Worm (Caenorhabditis elegans): ENCODE measurements around the gene ZK381.2.

Gene ZK381.2

ce11 chrIV:6954682-6955081 lies 10.6 kb upstream of the ZK381.2 start:
- peak; percentile 13 for TF ChIP-seq lin-15B (tag; optimal IDR thresholded peaks at IDR 0.05)
- TF ChIP-seq fkh-10 (GFP tag; optimal IDR thresholded peaks at IDR 0.05), result peak; percentile 90
- TF ChIP-seq nfya-1 (tag; optimal IDR thresholded peaks at IDR 0.05; ENCODE audit: insufficient read depth), result peak; percentile 23
- no peak for TF ChIP-seq pqm-1 (tag; optimal IDR thresholded peaks at IDR 0.05)
- no peak for TF ChIP-seq nhr-67 (tag; optimal IDR thresholded peaks at IDR 0.05)
- TF ChIP-seq eor-1 (tag; optimal IDR thresholded peaks at IDR 0.05), result no peak

ce11 chrIV:6956668-6957067 lies 8.6 kb upstream of the ZK381.2 start:
- TF ChIP-seq fos-1 (tag; optimal IDR thresholded peaks at IDR 0.05) (no peak), mml-1 (tag; optimal IDR thresholded peaks at IDR 0.05) (no peak), nfya-1 (tag; optimal IDR thresholded peaks at IDR 0.05; ENCODE audit: insufficient read depth) (peak; percentile 78), fkh-10 (GFP tag; optimal IDR thresholded peaks at IDR 0.05) (peak; percentile 92)

ce11 chrIV:6957341-6957740 lies 8.0 kb upstream of the ZK381.2 start, which contains the start of gene jnk-1:
TSS of gene jnk-1 (plus strand) at chrIV:6957641.
- no peak for TF ChIP-seq pqm-1 (tag; optimal IDR thresholded peaks at IDR 0.05)
- TF ChIP-seq nhr-23 (tag; optimal IDR thresholded peaks at IDR 0.05), result no peak
- TF ChIP-seq jun-1 (tag; optimal IDR thresholded peaks at IDR 0.05), result no peak
- no peak for TF ChIP-seq snpc-4 (tag; optimal IDR thresholded peaks at IDR 0.05)
- no peak for TF ChIP-seq tbx-2 (tag; optimal IDR thresholded peaks at IDR 0.05)
- TF ChIP-seq nhr-237 (tag; optimal IDR thresholded peaks at IDR 0.05), result no peak
- TF ChIP-seq ztf-11 (tag; optimal IDR thresholded peaks at IDR 0.05), result no peak
- TF ChIP-seq fkh-2 (tag; optimal IDR thresholded peaks at IDR 0.05), result no peak
- no peak for TF ChIP-seq lin-15B (tag; optimal IDR thresholded peaks at IDR 0.05)
- no peak for TF ChIP-seq ceh-16 (tag; optimal IDR thresholded peaks at IDR 0.05)
- TF ChIP-seq unc-62 (GFP tag; optimal IDR thresholded peaks at IDR 0.05), result no peak
- no peak for TF ChIP-seq ceh-28 (tag; optimal IDR thresholded peaks at IDR 0.05)
- no peak for TF ChIP-seq elt-1 (tag; optimal IDR thresholded peaks at IDR 0.05)
- no peak for TF ChIP-seq eor-1 (tag; optimal IDR thresholded peaks at IDR 0.05)
- TF ChIP-seq mdl-1 (tag; optimal IDR thresholded peaks at IDR 0.05), result no peak
- TF ChIP-seq elt-2 (tag; optimal IDR thresholded peaks at IDR 0.05), result no peak
- no peak for TF ChIP-seq nhr-76 (tag; optimal IDR thresholded peaks at IDR 0.05)

ce11 chrIV:6958696-6959095 lies 6.6 kb upstream of the ZK381.2 start:
- TF ChIP-seq jun-1 (tag; optimal IDR thresholded peaks at IDR 0.05) (no peak), elt-1 (tag; optimal IDR thresholded peaks at IDR 0.05) (peak; percentile 35), egl-27 (tag; optimal IDR thresholded peaks at IDR 0.05) (no peak), ceh-28 (tag; optimal IDR thresholded peaks at IDR 0.05) (peak; percentile 2), nfya-1 (tag; optimal IDR thresholded peaks at IDR 0.05; ENCODE audit: insufficient read depth) (peak; percentile 62), lin-39 (tag; optimal IDR thresholded peaks at IDR 0.05) (peak; percentile 50)

ce11 chrIV:6959483-6959882 lies 5.8 kb upstream of the ZK381.2 start:
- peak; percentile 47 for TF ChIP-seq nfya-1 (tag; optimal IDR thresholded peaks at IDR 0.05; ENCODE audit: insufficient read depth)
- TF ChIP-seq hmg-11 (tag; optimal IDR thresholded peaks at IDR 0.05), result peak; percentile 46
- TF ChIP-seq lin-15B (tag; optimal IDR thresholded peaks at IDR 0.05), result no peak

ce11 chrIV:6964508-6964907 lies 784 bp upstream of the ZK381.2 start, which contains the start of gene B0478.3:
TSS of gene B0478.3 (minus strand) at chrIV:6964608.
- no peak for TF ChIP-seq nhr-76 (tag; optimal IDR thresholded peaks at IDR 0.05)
- no peak for TF ChIP-seq nhr-77 (tag; optimal IDR thresholded peaks at IDR 0.05)
- TF ChIP-seq egl-5 (tag; optimal IDR thresholded peaks at IDR 0.05), result no peak
- TF ChIP-seq ceh-16 (tag; optimal IDR thresholded peaks at IDR 0.05), result no peak

ce11 chrIV:6970271-6970670 lies 5.0 kb downstream of the ZK381.2 start, which contains the start of gene ZK381.8:
TSS of gene ZK381.8 (minus strand) at chrIV:6970371.
- TF ChIP-seq ZK546.5 (tag; optimal IDR thresholded peaks at IDR 0.05) (no peak), egl-5 (tag; optimal IDR thresholded peaks at IDR 0.05) (no peak), fos-1 (tag; optimal IDR thresholded peaks at IDR 0.05) (no peak), jun-1 (tag; optimal IDR thresholded peaks at IDR 0.05) (no peak), ztf-4 (tag; optimal IDR thresholded peaks at IDR 0.05) (no peak), nhr-67 (tag; optimal IDR thresholded peaks at IDR 0.05) (no peak), ceh-28 (tag; optimal IDR thresholded peaks at IDR 0.05) (no peak), nhr-43 (tag; optimal IDR thresholded peaks at IDR 0.05; ENCODE audit: poor library complexity, severe bottlenecking) (no peak), nhr-76 (tag; optimal IDR thresholded peaks at IDR 0.05) (no peak), daf-12 (tag; optimal IDR thresholded peaks at IDR 0.05) (no peak), elt-3 (tag; optimal IDR thresholded peaks at IDR 0.05) (no peak), nhr-23 (tag; optimal IDR thresholded peaks at IDR 0.05) (no peak), eor-1 (tag; optimal IDR thresholded peaks at IDR 0.05) (no peak), nhr-11 (tag; optimal IDR thresholded peaks at IDR 0.05) (no peak), skn-1 (tag; optimal IDR thresholded peaks at IDR 0.05) (no peak), nhr-25 (tag; optimal IDR thresholded peaks at IDR 0.05) (no peak)

Measured in whole organism, L3 larva.